Worm (Caenorhabditis elegans): ENCODE data around the gene F35H12.6.
A peak's percentile ranks its signal among the peaks of the same experiment; 100 is the strongest.

The F35H12.6 gene

ce11 chrX:949466-949865 lies 36.4 kb downstream of the F35H12.6 start:
- TF ChIP-seq blmp-1 (tag; optimal IDR thresholded peaks at IDR 0.05) (no peak), drap-1 (GFP tag; optimal IDR thresholded peaks at IDR 0.05) (peak; percentile 87), ztf-11 (tag; optimal IDR thresholded peaks at IDR 0.05) (peak; percentile 76), ceh-43 (GFP tag; optimal IDR thresholded peaks at IDR 0.05) (peak; percentile 4), cnd-1 (tag; optimal IDR thresholded peaks at IDR 0.05) (peak; percentile 71), ces-1 (GFP tag; optimal IDR thresholded peaks at IDR 0.05) (peak; percentile 96), lsy-2 (tag; optimal IDR thresholded peaks at IDR 0.05) (peak; percentile 79), mls-2 (tag; optimal IDR thresholded peaks at IDR 0.05) (peak; percentile 91), ham-2 (GFP tag; optimal IDR thresholded peaks at IDR 0.05) (peak; percentile 37), mep-1 (tag; optimal IDR thresholded peaks at IDR 0.05) (peak; percentile 91), bed-3 (GFP tag; optimal IDR thresholded peaks at IDR 0.05) (peak; percentile 29), nhr-2 (tag; optimal IDR thresholded peaks at IDR 0.05) (peak; percentile 69), ceh-83 (GFP tag; optimal IDR thresholded peaks at IDR 0.05) (no peak), ceh-39 (tag; optimal IDR thresholded peaks at IDR 0.05) (peak; percentile 41), flh-1 (GFP tag; optimal IDR thresholded peaks at IDR 0.05) (no peak), elt-1 (tag; optimal IDR thresholded peaks at IDR 0.05; ENCODE audit: borderline replicate concordance, insufficient read depth) (peak; percentile 56), lin-13 (tag; optimal IDR thresholded peaks at IDR 0.05) (peak; percentile 85), M03D4.4 (tag; optimal IDR thresholded peaks at IDR 0.05) (peak; percentile 71), snpc-4 (tag; optimal IDR thresholded peaks at IDR 0.05) (no peak), mab-5 (tag; optimal IDR thresholded peaks at IDR 0.05) (no peak), sptf-1 (tag; optimal IDR thresholded peaks at IDR 0.05) (peak; percentile 85), unc-120 (tag; optimal IDR thresholded peaks at IDR 0.05; ENCODE audit: poor library complexity, severe bottlenecking) (peak; percentile 98), elt-3 (tag; optimal IDR thresholded peaks at IDR 0.05) (peak; percentile 29), nhr-237 (tag; optimal IDR thresholded peaks at IDR 0.05) (peak; percentile 90), pha-4 (tag; optimal IDR thresholded peaks at IDR 0.05) (peak; percentile 90), lin-32 (GFP tag; optimal IDR thresholded peaks at IDR 0.05) (peak; percentile 6), unc-62 (GFP tag; optimal IDR thresholded peaks at IDR 0.05) (peak; percentile 93), hlh-1 (tag; optimal IDR thresholded peaks at IDR 0.05) (peak; percentile 68), sem-2 (GFP tag; optimal IDR thresholded peaks at IDR 0.05) (no peak), nhr-76 (tag; optimal IDR thresholded peaks at IDR 0.05) (no peak), unc-39 (tag; optimal IDR thresholded peaks at IDR 0.05) (peak; percentile 40), zip-8 (tag; optimal IDR thresholded peaks at IDR 0.05) (no peak), nhr-12 (tag; optimal IDR thresholded peaks at IDR 0.05) (no peak), tbx-8 (GFP tag; optimal IDR thresholded peaks at IDR 0.05) (peak; percentile 25), nhr-28 (tag; optimal IDR thresholded peaks at IDR 0.05) (no peak)

DNA sequence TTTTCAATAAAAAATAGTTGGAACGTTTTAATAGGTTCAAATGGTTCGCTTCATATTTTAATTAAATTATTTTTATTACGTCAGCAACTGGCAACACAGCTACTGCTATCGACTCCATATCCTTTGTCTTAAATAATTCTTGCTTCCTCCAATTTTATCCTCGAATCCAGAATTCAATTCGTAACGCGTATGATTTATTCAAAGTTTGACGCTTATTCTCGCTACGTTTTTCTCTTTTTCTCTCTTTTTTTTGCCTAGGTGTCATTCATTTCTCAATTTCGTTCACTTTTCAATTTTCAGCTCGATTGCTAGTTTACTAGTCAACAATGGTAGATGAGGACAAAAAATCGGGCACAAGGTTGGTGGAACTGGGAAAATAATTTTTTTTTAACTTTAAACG lies 37.4 kb downstream of the F35H12.6 start, which contains the start of gene arr-1:
Gene arr-1 (plus strand): TSS at position 301 of the 400 bp plus-strand sequence.
- TF ChIP-seq ceh-43 (GFP tag; optimal IDR thresholded peaks at IDR 0.05) (no peak), bed-3 (GFP tag; optimal IDR thresholded peaks at IDR 0.05) (no peak), M03D4.4 (tag; optimal IDR thresholded peaks at IDR 0.05) (no peak), unc-39 (tag; optimal IDR thresholded peaks at IDR 0.05) (no peak), nhr-12 (tag; optimal IDR thresholded peaks at IDR 0.05) (no peak), mep-1 (tag; optimal IDR thresholded peaks at IDR 0.05) (no peak), hlh-1 (tag; optimal IDR thresholded peaks at IDR 0.05) (no peak), mls-2 (tag; optimal IDR thresholded peaks at IDR 0.05) (no peak), ceh-39 (tag; optimal IDR thresholded peaks at IDR 0.05) (no peak), lin-13 (tag; optimal IDR thresholded peaks at IDR 0.05) (no peak), sem-2 (GFP tag; optimal IDR thresholded peaks at IDR 0.05) (no peak), cnd-1 (tag; optimal IDR thresholded peaks at IDR 0.05) (no peak), sptf-1 (tag; optimal IDR thresholded peaks at IDR 0.05) (no peak), ceh-83 (GFP tag; optimal IDR thresholded peaks at IDR 0.05) (no peak)

- TF ChIP-seq ces-1 (GFP tag; optimal IDR thresholded peaks at IDR 0.05) (peak; percentile 52), lin-32 (GFP tag; optimal IDR thresholded peaks at IDR 0.05) (no peak), mls-2 (tag; optimal IDR thresholded peaks at IDR 0.05) (peak; percentile 33)
Observed at ce11 chrX:952557-953083, 39.5 kb downstream of the F35H12.6 start.

All from whole organism, mixed stage, embryonic.